Fruit fly (Drosophila melanogaster) whole organism: ENCODE data around the gene stet.

Experiments used
- CG8478 ChIP-seq: fragments of >200 bp; optimal IDR thresholded peaks from 2 replicates; lab custom pipeline; 2018; ENCODE audit warnings: inconsistent platforms
- Dll ChIP-seq: fragments of >200 bp; optimal IDR thresholded peaks from 2 replicates; lab custom pipeline; 2017
- EcR ChIP-seq, 2 experiments: fragments of >200 bp; optimal IDR thresholded peaks; 2 replicates each; lab custom pipeline; 2017; ENCODE audit warnings: missing biosample characterization in 2 of 2, missing genetic modification characterization in 2 of 2, missing genetic modification reagents in 2 of 2
- pan ChIP-seq: fragments of >200 bp; optimal IDR thresholded peaks from 2 replicates; lab custom pipeline; 2017
- psq ChIP-seq: fragments of >200 bp; optimal IDR thresholded peaks from 2 replicates; lab custom pipeline; 2017
- usp ChIP-seq: fragments of >200 bp; optimal IDR thresholded peaks from 2 replicates; lab custom pipeline; 2017; ENCODE audit warnings: missing biosample characterization, missing genetic modification characterization, mixed read lengths

The stet gene

DNA sequence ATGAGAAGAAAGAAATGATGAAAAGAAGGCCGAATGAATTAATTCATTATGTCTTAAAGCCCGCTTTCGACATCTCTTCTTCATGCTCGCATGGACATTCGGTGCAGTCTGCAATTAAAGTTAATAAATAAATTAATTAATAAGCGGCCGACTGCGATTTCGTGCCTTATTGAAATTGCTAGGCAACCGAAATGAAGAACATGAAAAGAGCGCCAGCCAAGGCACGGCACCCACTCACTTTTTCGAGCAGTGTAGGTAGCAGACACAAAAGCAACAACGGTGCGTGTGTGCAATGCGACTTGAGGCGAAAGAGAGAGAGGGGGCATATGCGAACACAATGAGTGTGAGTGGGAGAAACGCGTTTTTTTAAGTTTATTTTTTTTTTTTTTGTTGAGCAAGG lies 24.9 kb downstream of the stet start:
- TF ChIP-seq EcR (GFP tag; optimal IDR thresholded peaks at IDR 0.05; lab: Kevin White, UChicago) (no peak), psq (lab: Kevin White, UChicago) (no peak), CG8478 (lab: Kevin White, UChicago) (no peak), pan (lab: Kevin White, UChicago) (no peak), usp (GFP tag; lab: Kevin White, UChicago) (no peak), Dll (lab: Kevin White, UChicago) (no peak)

DNA sequence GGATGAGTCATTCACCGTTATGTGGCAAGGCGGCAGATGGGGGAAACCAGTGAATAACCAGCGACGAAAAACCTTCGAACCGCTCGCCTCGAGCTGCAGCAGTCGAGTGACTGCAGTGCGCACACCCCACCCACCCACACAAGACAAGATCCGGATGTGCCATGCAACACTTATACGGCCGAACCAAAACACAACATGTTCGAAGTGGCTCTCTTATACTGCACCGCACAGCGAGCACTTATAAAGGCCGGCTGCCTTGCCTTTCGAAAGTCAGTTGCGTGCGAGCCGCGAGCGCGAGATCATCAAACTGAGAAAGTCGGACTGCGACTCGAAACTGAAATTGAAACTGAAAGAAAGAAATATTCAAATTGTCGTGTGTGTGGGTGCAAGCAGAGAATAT lies 25.8 kb downstream of the stet start, which contains the start of gene rho:
TSS of gene rho (plus strand) at position 265 of the 400 bp plus-strand sequence.
- TF ChIP-seq Dll (lab: Kevin White, UChicago) = peak; percentile 27
- TF ChIP-seq pan (lab: Kevin White, UChicago) = no peak
- no peak for TF ChIP-seq CG8478 (lab: Kevin White, UChicago)
- no peak for TF ChIP-seq usp (GFP tag; lab: Kevin White, UChicago)
- no peak for TF ChIP-seq EcR (GFP tag; optimal IDR thresholded peaks at IDR 0.05; lab: Kevin White, UChicago)

DNA sequence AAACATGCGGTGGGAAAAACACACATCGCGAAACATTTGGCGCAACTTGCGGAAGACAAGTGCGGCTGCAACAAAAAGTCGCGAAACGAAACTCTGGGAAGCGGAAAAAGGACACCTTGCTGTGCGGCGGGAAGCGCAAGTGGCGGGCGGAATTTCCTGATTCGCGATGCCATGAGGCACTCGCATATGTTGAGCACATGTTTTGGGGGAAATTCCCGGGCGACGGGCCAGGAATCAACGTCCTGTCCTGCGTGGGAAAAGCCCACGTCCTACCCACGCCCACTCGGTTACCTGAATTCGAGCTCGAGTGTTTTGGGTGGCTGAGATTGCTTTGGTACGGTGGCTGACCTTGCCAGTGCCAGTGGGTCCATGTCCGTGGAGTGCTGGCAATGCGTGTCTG lies 27.5 kb downstream of the stet start:
- TF ChIP-seq EcR (GFP tag; optimal IDR thresholded peaks at IDR 0.05; lab: Kevin White, UChicago) (no peak), pan (lab: Kevin White, UChicago) (no peak), usp (GFP tag; lab: Kevin White, UChicago) (no peak), CG8478 (lab: Kevin White, UChicago) (no peak), Dll (lab: Kevin White, UChicago) (no peak), psq (lab: Kevin White, UChicago) (no peak)

DNA sequence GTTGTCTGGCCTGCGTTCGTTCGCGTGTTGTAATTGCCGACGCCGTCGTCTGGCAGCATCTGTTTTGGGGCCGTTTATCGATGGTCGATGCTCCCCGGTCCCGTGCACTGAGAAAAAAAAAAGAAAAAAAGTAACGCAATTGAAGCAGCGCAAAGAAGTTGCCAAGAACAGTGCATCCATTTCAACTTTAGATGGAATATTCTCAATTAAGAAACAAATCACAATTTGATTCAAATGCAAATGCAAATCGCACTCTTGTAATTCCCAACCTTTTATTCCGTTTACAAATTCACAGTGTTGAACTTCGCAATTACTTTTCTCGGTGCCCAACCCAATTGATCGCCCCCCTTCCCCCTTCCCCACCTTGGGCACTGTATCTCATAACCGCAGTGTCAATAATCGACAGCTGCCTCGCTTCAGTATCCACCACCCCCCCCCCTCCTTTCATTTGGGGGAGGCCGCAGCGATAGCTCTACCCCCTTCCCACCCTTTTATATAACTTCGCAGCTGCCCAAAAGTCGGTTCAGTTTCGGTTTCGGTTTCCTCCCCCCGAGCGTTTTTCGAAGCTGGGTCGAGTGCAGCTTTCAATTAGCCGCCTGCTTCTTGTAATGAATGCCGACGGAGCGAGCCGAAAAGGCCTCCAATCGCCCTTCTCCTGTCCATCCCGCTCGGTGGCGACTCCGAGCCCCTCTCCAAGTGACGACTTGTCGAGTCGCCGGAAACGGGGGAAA lies 31.2 kb downstream of the stet start:
- TF ChIP-seq Dll (lab: Kevin White, UChicago) = peak; percentile 59
- peak in 1 of 2 experiments; percentile 48 for TF ChIP-seq EcR (GFP tag; optimal IDR thresholded peaks at IDR 0.05; lab: Kevin White, UChicago)
- no peak for TF ChIP-seq psq (lab: Kevin White, UChicago)

DNA sequence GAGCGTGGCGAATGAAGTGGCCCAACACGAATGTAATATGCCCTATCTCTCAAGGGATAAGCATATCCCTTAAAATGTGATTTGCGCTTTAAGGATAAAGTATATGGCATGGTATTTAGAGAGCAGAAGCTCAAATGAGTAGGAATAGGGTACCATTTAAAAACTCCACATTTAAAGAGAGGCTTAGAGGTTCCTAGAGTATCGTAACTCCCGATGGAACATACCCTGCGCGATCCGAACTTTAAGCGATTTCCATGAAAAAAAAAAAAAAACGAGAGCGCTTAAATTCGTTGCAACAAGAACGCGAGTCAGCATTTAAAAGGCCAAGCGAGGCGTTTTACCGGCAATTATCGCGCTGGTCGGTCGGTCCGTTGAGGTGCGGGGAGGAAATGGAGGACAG lies 32.1 kb downstream of the stet start:
- TF ChIP-seq Dll (lab: Kevin White, UChicago) = no peak
- TF ChIP-seq CG8478 (lab: Kevin White, UChicago) = no peak
- no peak for TF ChIP-seq usp (GFP tag; lab: Kevin White, UChicago)
- TF ChIP-seq EcR (GFP tag; optimal IDR thresholded peaks at IDR 0.05; lab: Kevin White, UChicago) = no peak
- TF ChIP-seq pan (lab: Kevin White, UChicago) = no peak
- TF ChIP-seq psq (lab: Kevin White, UChicago) = no peak

DNA sequence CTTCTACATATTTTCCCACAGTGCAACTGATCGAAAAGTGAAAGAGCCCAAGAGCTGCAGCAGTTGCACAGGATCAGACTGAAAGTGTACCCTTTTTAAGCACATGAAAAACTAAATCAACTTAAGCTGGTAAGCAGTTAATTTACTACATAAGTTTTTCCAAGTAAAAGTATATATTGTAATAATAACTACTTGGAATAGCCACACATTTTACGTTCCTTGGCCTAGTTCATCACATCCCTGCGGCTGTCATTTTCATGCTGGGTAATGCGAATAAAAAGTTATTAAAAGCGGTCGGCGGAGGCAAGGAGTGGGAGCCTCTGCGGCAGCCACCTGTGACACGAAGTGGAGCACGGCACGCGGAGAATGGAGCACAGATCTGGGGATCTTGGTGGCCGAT lies 38.4 kb downstream of the stet start:
- TF ChIP-seq EcR (GFP tag; optimal IDR thresholded peaks at IDR 0.05; lab: Kevin White, UChicago) (no peak), psq (lab: Kevin White, UChicago) (no peak), pan (lab: Kevin White, UChicago) (no peak), Dll (lab: Kevin White, UChicago) (no peak), usp (GFP tag; lab: Kevin White, UChicago) (no peak), CG8478 (lab: Kevin White, UChicago) (no peak)

DNA sequence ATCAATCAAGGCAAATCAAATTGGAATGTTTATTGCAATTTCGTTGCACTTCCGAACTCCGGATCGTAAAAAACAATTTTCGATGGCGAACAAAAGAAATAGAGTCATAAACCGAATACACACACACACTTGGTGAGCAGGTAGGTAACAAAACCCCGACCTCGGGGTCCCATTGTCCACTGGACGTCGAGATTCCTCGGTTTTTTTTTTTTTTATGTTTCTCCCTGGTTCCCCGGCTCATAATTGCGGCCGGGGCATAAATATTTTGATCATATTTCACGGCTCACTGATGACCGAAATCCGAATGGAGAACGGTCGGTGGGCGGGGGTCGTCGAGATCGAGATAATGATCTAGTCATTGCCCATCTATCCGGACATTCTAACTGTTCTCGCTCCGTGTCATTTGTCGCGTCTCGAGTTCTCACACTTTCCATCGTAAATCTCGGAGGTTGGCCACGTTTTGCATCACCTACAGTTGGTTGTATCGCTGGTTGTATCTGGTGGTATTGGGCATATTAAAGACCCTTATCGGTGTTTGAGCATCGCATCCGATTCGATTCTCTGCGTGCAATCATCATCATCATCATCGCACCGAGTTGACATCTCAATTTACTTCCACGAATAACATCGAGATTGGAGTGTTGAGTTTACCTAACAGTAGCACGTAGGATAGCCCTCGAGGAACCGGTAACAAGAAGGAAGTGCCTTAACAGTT lies 41.4 kb downstream of the stet start:
- no peak for TF ChIP-seq psq (lab: Kevin White, UChicago)
- TF ChIP-seq Dll (lab: Kevin White, UChicago) = no peak
- no peak for TF ChIP-seq CG8478 (lab: Kevin White, UChicago)
- TF ChIP-seq usp (GFP tag; lab: Kevin White, UChicago) = no peak
- no peak for TF ChIP-seq pan (lab: Kevin White, UChicago)
- no peak for TF ChIP-seq EcR (GFP tag; optimal IDR thresholded peaks at IDR 0.05; lab: Kevin White, UChicago)

DNA sequence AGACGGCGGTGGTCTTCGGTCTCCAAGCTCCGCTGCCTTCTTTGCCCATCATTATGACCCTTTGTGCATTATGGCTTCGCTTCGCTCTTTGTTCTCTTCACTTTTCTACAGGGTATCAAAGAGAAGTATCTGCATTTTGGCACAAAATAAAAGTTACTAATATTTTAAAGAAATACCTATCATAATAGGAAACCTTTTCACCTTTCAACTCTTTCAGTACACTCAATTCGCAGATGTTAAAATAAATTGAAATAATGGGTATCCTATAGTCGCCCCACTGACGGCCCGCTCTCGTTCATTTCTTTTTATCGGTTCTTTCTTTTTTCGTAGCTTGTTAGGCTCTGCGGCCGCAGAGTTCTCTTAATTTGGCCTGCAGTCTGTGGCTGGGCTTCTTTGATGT lies 46.4 kb downstream of the stet start:
- TF ChIP-seq psq (lab: Kevin White, UChicago) (no peak), pan (lab: Kevin White, UChicago) (peak; percentile 94)

DNA sequence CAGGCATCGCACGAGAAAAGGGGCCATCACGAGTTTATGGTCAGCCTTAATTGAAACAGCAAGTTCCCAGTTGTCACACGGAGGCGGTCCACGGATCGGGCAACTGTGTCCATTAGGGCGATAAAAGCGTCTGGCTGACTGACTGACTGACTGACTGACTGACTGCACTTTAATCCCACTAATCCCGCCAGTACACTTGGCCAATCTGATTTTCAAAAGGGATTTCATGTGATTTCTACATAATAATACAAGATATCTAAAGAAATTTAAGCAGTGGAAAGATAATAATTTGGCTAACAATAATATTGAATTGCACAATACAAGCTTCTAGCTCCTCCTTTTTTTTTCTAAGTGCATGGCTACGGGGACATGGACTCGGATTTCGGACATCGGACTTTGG lies 47.0 kb downstream of the stet start:
- TF ChIP-seq CG8478 (lab: Kevin White, UChicago) (no peak), pan (lab: Kevin White, UChicago) (no peak), psq (lab: Kevin White, UChicago) (no peak), Dll (lab: Kevin White, UChicago) (no peak), EcR (GFP tag; optimal IDR thresholded peaks at IDR 0.05; lab: Kevin White, UChicago) (no peak), usp (GFP tag; lab: Kevin White, UChicago) (no peak)

DNA sequence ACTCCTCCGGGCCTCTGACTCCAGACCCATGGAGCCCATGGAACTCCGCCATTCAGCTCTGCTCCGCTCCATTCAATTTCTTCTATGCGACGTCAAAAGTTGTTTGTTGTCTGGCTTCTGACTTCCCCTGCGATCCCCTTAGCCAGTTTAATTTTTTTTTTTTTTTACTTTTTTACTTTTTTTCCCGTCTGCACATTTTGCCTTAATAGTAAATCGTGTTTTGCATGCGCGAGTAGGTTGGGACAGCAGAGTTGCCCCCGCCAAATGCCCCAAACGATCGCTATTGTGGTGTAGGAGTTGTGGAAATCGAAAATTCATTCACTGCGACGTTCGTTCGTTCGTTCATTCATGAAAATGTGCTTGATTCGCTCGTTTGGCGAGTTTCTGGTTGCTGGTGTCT lies 48.3 kb downstream of the stet start:
- TF ChIP-seq psq (lab: Kevin White, UChicago) = no peak
- TF ChIP-seq usp (GFP tag; lab: Kevin White, UChicago) = no peak
- no peak for TF ChIP-seq Dll (lab: Kevin White, UChicago)
- TF ChIP-seq pan (lab: Kevin White, UChicago) = no peak
- TF ChIP-seq EcR (GFP tag; optimal IDR thresholded peaks at IDR 0.05; lab: Kevin White, UChicago) = no peak
- TF ChIP-seq CG8478 (lab: Kevin White, UChicago) = no peak

DNA sequence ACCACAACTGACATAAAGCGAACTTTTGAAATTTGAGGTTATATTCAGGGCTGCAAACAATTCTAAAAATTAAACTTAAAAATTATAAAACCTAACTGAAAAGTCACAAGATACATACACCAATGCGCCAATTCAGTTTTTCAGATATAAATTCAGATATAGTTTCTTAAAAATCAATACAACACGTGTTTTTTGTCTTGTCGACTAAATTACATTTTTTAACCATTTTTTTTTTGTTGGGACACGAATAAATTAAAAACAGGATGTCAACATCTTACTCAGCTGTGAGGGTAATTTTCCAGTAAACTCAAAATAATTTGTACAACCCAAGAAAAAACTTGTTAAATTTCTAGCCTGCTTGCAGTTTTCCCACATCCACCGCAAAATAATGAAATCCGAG lies 51.6 kb downstream of the stet start, which contains the start of gene SA2:
TSS of gene SA2 (minus strand) at position 101 of the 400 bp plus-strand sequence.
- no peak for TF ChIP-seq EcR (GFP tag; optimal IDR thresholded peaks at IDR 0.05; lab: Kevin White, UChicago)
- no peak for TF ChIP-seq pan (lab: Kevin White, UChicago)
- TF ChIP-seq psq (lab: Kevin White, UChicago) = no peak
- no peak for TF ChIP-seq Dll (lab: Kevin White, UChicago)
- TF ChIP-seq CG8478 (lab: Kevin White, UChicago) = no peak
- TF ChIP-seq usp (GFP tag; lab: Kevin White, UChicago) = no peak
